Worm (Caenorhabditis elegans) whole organism, L1 larva: ENCODE measurements around the gene srlf-29.

Experiments
- C04F5.9 ChIP-seq: sonication (generic microtip); optimal IDR thresholded peaks from 2 replicates; lab custom pipeline; 2016; ENCODE audit warnings: missing genetic modification characterization, missing compliant biosample characterization
- F16B12.6 ChIP-seq: fragments of 150-350 bp; optimal IDR thresholded peaks from 2 replicates; lab custom pipeline; 2014; ENCODE audit warnings: missing biosample characterization, missing genetic modification characterization
- aha-1 ChIP-seq: fragments of 150-350 bp; optimal IDR thresholded peaks from 2 replicates; lab custom pipeline; 2014; ENCODE audit warnings: missing biosample characterization, missing genetic modification characterization
- alr-1 ChIP-seq: fragments of 200-800 bp; sonication (Bioruptor generic); optimal IDR thresholded peaks from 2 replicates; lab custom pipeline; 2018; ENCODE audit warnings: borderline replicate concordance, mild to moderate bottlenecking, missing genetic modification characterization, missing compliant biosample characterization
- ama-1 ChIP-seq: fragments of 150-350 bp; optimal IDR thresholded peaks from 2 replicates; lab custom pipeline; 2014
- ceh-63 ChIP-seq: fragments of 200-800 bp; sonication (Bioruptor generic); optimal IDR thresholded peaks from 2 replicates; lab custom pipeline; 2018; ENCODE audit warnings: mild to moderate bottlenecking, missing genetic modification characterization, missing compliant biosample characterization
- ces-1 ChIP-seq: fragments of 150-350 bp; optimal IDR thresholded peaks from 2 replicates; lab custom pipeline; 2014; ENCODE audit warnings: missing biosample characterization, missing genetic modification reagents, missing genetic modification characterization
- dsc-1 ChIP-seq: sonication (generic microtip); optimal IDR thresholded peaks from 2 replicates; lab custom pipeline; 2016; ENCODE audit warnings: mild to moderate bottlenecking, missing genetic modification characterization, missing compliant biosample characterization
- efl-3 ChIP-seq: fragments of 200-800 bp; sonication (Bioruptor generic); optimal IDR thresholded peaks from 2 replicates; lab custom pipeline; 2018; ENCODE audit warnings: mild to moderate bottlenecking, missing genetic modification characterization, missing compliant biosample characterization
- egl-13 ChIP-seq: sonication (generic microtip); optimal IDR thresholded peaks from 2 replicates; lab custom pipeline; 2016; ENCODE audit warnings: missing genotype, missing genetic modification reagents, missing genetic modification characterization, missing compliant biosample characterization
- egl-27 ChIP-seq, 2 experiments: fragments of 150-350 bp in 1 of 2; sonication (generic microtip); optimal IDR thresholded peaks; 3 replicates each; lab custom pipeline; 2017 to 2018; ENCODE audit warnings: missing biosample characterization in 2 of 2, missing genetic modification characterization in 2 of 2, missing genetic modification reagents in 2 of 2
- elt-2 ChIP-seq: sonication (generic microtip); optimal IDR thresholded peaks from 2 replicates; lab custom pipeline; 2016; ENCODE audit warnings: missing genetic modification characterization, mild to moderate bottlenecking, inconsistent platforms, missing compliant biosample characterization, missing genetic modification reagents
- elt-3 ChIP-seq, 6 experiments: fragments of 150-350 bp in 1 of 6; sonication (generic microtip); optimal IDR thresholded peaks; 2 replicates each; lab custom pipeline; 2017 to 2018; ENCODE audit warnings: missing biosample characterization in 6 of 6, missing genetic modification characterization in 6 of 6, inconsistent platforms in 1 of 6
- ets-5 ChIP-seq: fragments of 200-800 bp; sonication (Bioruptor generic); IDR thresholded peaks from 2 replicates; pipeline ENCODE4 v1.3.6; 2022; ENCODE audit warnings: missing genetic modification characterization, missing compliant biosample characterization
- fkh-10 ChIP-seq: sonication (generic microtip); optimal IDR thresholded peaks from 2 replicates; lab custom pipeline; 2017; ENCODE audit warnings: missing biosample characterization, missing genetic modification reagents, missing genetic modification characterization
- fkh-4 ChIP-seq: sonication (generic microtip); optimal IDR thresholded peaks from 2 replicates; lab custom pipeline; 2016; ENCODE audit warnings: missing compliant biosample characterization, missing genetic modification characterization, borderline replicate concordance
- hlh-4 ChIP-seq: sonication (generic microtip); optimal IDR thresholded peaks from 2 replicates; lab custom pipeline; 2016; ENCODE audit warnings: mild to moderate bottlenecking, missing genetic modification characterization, missing compliant biosample characterization
- hpl-2 ChIP-seq: fragments of 150-350 bp; optimal IDR thresholded peaks from 2 replicates; lab custom pipeline; 2014; ENCODE audit warnings: missing biosample characterization, missing genetic modification reagents, missing genetic modification characterization
- irx-1 ChIP-seq: sonication (generic microtip); optimal IDR thresholded peaks from 2 replicates; lab custom pipeline; 2016; ENCODE audit warnings: missing genetic modification characterization, missing compliant biosample characterization
- jun-1 ChIP-seq: fragments of 150-350 bp; optimal IDR thresholded peaks from 2 replicates; lab custom pipeline; 2014; ENCODE audit warnings: missing biosample characterization, missing genetic modification reagents, missing genetic modification characterization
- lin-15B ChIP-seq: fragments of 150-350 bp; sonication (generic microtip); optimal IDR thresholded peaks from 3 replicates; lab custom pipeline; 2014; ENCODE audit warnings: missing biosample characterization, missing genetic modification characterization
- lin-39 ChIP-seq: fragments of 150-350 bp; optimal IDR thresholded peaks from 2 replicates; lab custom pipeline; 2014; ENCODE audit warnings: missing biosample characterization, missing genetic modification reagents, missing genetic modification characterization
- lir-3 ChIP-seq: sonication (generic microtip); optimal IDR thresholded peaks from 2 replicates; lab custom pipeline; 2016; ENCODE audit warnings: mild to moderate bottlenecking, missing genetic modification characterization, moderate library complexity, missing compliant biosample characterization; ENCODE audit not compliant: poor library complexity
- mab-9 ChIP-seq: fragments of 200-800 bp; sonication (Bioruptor generic); IDR thresholded peaks from 2 replicates; pipeline ENCODE4 v1.3.6; 2022; ENCODE audit warnings: missing genetic modification reagents, missing genetic modification characterization, missing compliant biosample characterization
- mdl-1 ChIP-seq, 2 experiments: fragments of 150-350 bp; optimal IDR thresholded peaks; 2 replicates each; lab custom pipeline; 2014 to 2017; ENCODE audit warnings: missing biosample characterization in 2 of 2, missing genetic modification characterization in 2 of 2, inconsistent platforms in 1 of 2
- nhr-11 ChIP-seq: fragments of 150-350 bp; optimal IDR thresholded peaks from 2 replicates; lab custom pipeline; 2014; ENCODE audit warnings: missing biosample characterization, missing genetic modification characterization
- nhr-237 ChIP-seq: fragments of 150-350 bp; optimal IDR thresholded peaks from 2 replicates; lab custom pipeline; 2014; ENCODE audit warnings: missing biosample characterization, missing genetic modification characterization
- nhr-28 ChIP-seq: fragments of 150-350 bp; optimal IDR thresholded peaks from 2 replicates; lab custom pipeline; 2014; ENCODE audit warnings: missing biosample characterization, missing genetic modification characterization
- nhr-47 ChIP-seq: sonication (generic microtip); optimal IDR thresholded peaks from 2 replicates; lab custom pipeline; 2016; ENCODE audit warnings: mild to moderate bottlenecking, missing genetic modification characterization, moderate library complexity, missing compliant biosample characterization
- nhr-77 ChIP-seq: fragments of 150-350 bp; optimal IDR thresholded peaks from 2 replicates; lab custom pipeline; 2014; ENCODE audit warnings: missing biosample characterization, missing genetic modification characterization
- nhr-85 ChIP-seq: sonication (generic microtip); peaks from one replicate; lab custom pipeline; 2016; ENCODE audit warnings: missing genetic modification characterization, inconsistent platforms, missing compliant biosample characterization
- pax-3 ChIP-seq: fragments of 200-800 bp; sonication (Bioruptor generic); optimal IDR thresholded peaks from 2 replicates; lab custom pipeline; 2018; ENCODE audit warnings: mild to moderate bottlenecking, missing genetic modification characterization, moderate library complexity, missing compliant biosample characterization
- skn-1 ChIP-seq: fragments of 150-350 bp; optimal IDR thresholded peaks from 2 replicates; lab custom pipeline; 2014; ENCODE audit warnings: missing biosample characterization, missing genetic modification characterization
- snpc-4 ChIP-seq: fragments of 150-350 bp; optimal IDR thresholded peaks from 2 replicates; lab custom pipeline; 2014; ENCODE audit warnings: missing biosample characterization, missing genetic modification characterization
- sox-4 ChIP-seq: sonication (generic microtip); optimal IDR thresholded peaks from 2 replicates; lab custom pipeline; 2016; ENCODE audit warnings: missing genetic modification characterization, missing compliant biosample characterization
- tbx-2 ChIP-seq: sonication (generic microtip); optimal IDR thresholded peaks from 2 replicates; lab custom pipeline; 2016; ENCODE audit warnings: missing genetic modification characterization, missing compliant biosample characterization
- unc-30 ChIP-seq: sonication (generic microtip); optimal IDR thresholded peaks from 2 replicates; lab custom pipeline; 2017; ENCODE audit warnings: missing biosample characterization, missing genetic modification characterization
- unc-62 ChIP-seq: fragments of 150-350 bp; optimal IDR thresholded peaks from 2 replicates; lab custom pipeline; 2014; ENCODE audit warnings: missing biosample characterization, missing genetic modification reagents, missing genetic modification characterization
- vab-15 ChIP-seq: sonication (generic microtip); optimal IDR thresholded peaks from 2 replicates; lab custom pipeline; 2017; ENCODE audit warnings: missing genotype, mild to moderate bottlenecking, missing genetic modification characterization, missing compliant biosample characterization
- zip-4 ChIP-seq: fragments of 200-800 bp; sonication (Bioruptor generic); optimal IDR thresholded peaks from 2 replicates; lab custom pipeline; 2018; ENCODE audit warnings: mild to moderate bottlenecking, missing genetic modification characterization, moderate library complexity, missing compliant biosample characterization
- ztf-4 ChIP-seq: fragments of 150-350 bp; optimal IDR thresholded peaks from 2 replicates; lab custom pipeline; 2014; ENCODE audit warnings: missing biosample characterization, missing genetic modification characterization

The srlf-29 gene

DNA sequence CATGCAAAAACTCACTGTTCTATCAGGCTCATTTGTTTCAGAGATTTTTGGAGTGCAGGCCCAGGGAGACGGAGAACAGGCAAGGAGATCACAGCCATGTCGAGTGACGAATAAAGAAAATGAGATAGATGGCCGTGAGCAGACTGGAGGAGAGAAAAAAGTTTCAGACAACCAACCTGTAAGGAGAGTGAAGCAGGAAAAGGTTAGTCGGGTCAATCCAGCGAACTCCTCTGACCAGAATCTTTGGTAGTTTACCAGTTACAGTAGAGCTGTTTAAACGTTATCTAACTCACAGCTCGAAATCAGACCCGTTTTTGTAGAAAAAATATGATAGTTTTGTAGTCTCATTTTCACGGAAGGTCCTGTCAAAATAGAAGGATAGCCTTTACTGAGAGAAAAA is 17.4 kb upstream of the srlf-29 start, which contains the start of gene fbxb-21:
TSS of gene fbxb-21 (minus strand) at position 101 of the 400 bp plus-strand sequence.
- TF ChIP-seq nhr-11 (tag; lab: Kevin White, UChicago): no peak
- TF ChIP-seq C04F5.9 (tag; lab: Kevin White, UChicago): no peak
- no peak for TF ChIP-seq snpc-4 (tag; lab: Kevin White, UChicago)
- TF ChIP-seq ceh-63: no peak
- TF ChIP-seq jun-1 (tag; lab: Kevin White, UChicago): no peak
- TF ChIP-seq nhr-77: no peak
- no peak for TF ChIP-seq unc-30 (tag; lab: Kevin White, UChicago)
- TF ChIP-seq tbx-2 (tag; lab: Kevin White, UChicago): no peak
- no peak for TF ChIP-seq nhr-28 (tag; lab: Kevin White, UChicago)
- TF ChIP-seq fkh-10 (GFP tag; lab: Kevin White, UChicago): no peak
- no peak for TF ChIP-seq efl-3 (GFP tag; lab: Kevin White, UChicago)
- TF ChIP-seq ces-1: no peak
- no peak for TF ChIP-seq lin-39 (tag; lab: Kevin White, UChicago)
- TF ChIP-seq irx-1 (tag; lab: Kevin White, UChicago): no peak
- no peak for TF ChIP-seq elt-2 (tag; lab: Kevin White, UChicago)

DNA sequence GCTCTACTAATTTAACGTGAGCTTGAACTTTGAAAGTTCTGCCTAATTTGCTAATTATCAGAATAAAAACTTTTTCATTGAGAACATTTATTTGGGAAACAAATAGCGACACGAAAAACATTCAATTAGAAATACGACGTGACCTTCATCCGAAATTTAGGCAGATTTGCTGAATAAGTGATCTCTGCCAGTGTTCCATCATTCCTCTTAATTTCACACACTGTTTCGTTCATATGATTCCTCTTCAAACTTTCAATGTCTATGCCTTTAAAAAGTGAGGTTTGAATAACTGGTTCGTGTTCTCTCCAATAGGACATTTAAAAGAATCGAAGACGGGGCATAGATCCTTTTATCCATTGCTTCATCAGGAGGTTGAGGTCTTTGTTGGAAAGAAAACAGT is 15.6 kb upstream of the srlf-29 start, which contains the start of gene fbxb-20:
TSS of gene fbxb-20 (minus strand) at position 101 of the 400 bp plus-strand sequence.
- no peak for TF ChIP-seq alr-1
- no peak for TF ChIP-seq F16B12.6 (tag; lab: Kevin White, UChicago)
- TF ChIP-seq elt-3 (tag; optimal IDR thresholded peaks at IDR 0.05; lab: Kevin White, UChicago): no peak
- no peak for TF ChIP-seq unc-30 (tag; lab: Kevin White, UChicago)
- no peak for TF ChIP-seq ztf-4 (tag; lab: Kevin White, UChicago)
- no peak for TF ChIP-seq nhr-47

DNA sequence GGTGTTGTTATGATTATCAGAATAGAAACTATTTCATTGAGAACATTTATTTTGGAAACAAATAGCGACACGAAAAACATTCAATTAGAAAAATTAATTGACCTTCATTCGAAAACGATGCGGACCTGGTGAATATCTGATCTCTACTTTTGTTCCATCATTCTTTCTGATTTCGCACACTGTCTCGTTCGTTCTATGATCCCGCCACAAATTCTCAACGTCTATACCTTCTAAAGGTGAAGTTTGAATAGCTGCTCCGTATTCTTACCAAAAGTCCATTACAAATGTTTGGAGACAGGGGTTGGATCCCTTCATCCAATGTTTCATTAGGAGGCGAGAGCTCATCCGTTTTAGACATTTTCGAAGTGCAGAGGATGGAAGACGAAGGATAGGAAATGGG is 14.3 kb upstream of the srlf-29 start, which contains the start of gene fbxb-16:
TSS of gene fbxb-16 (minus strand) at position 101 of the 400 bp plus-strand sequence.
- no peak for TF ChIP-seq mdl-1 (tag; optimal IDR thresholded peaks at IDR 0.05; lab: Kevin White, UChicago)
- TF ChIP-seq egl-27 (tag; optimal IDR thresholded peaks at IDR 0.05; lab: Kevin White, UChicago): no peak
- TF ChIP-seq nhr-237: no peak
- no peak for TF ChIP-seq aha-1 (tag; lab: Kevin White, UChicago)
- no peak for TF ChIP-seq sox-4 (tag; lab: Kevin White, UChicago)
- TF ChIP-seq zip-4: no peak
- TF ChIP-seq ets-5 (GFP tag; lab: Robert Waterston, UW): no peak
- TF ChIP-seq ama-1 (lab: Kevin White, UChicago): no peak
- no peak for TF ChIP-seq hlh-4 (tag; lab: Kevin White, UChicago)
- no peak for TF ChIP-seq vab-15 (tag; lab: Kevin White, UChicago)
- no peak for TF ChIP-seq jun-1 (tag; lab: Kevin White, UChicago)
- no peak for TF ChIP-seq fkh-4
- TF ChIP-seq snpc-4 (tag; lab: Kevin White, UChicago): no peak
- no peak for TF ChIP-seq nhr-28 (tag; lab: Kevin White, UChicago)
- no peak for TF ChIP-seq alr-1
- TF ChIP-seq elt-3 (tag; optimal IDR thresholded peaks at IDR 0.05; lab: Kevin White, UChicago): no peak
- TF ChIP-seq lin-15B: no peak
- no peak for TF ChIP-seq unc-62 (GFP tag; lab: Kevin White, UChicago)

- TF ChIP-seq jun-1 (tag; lab: Kevin White, UChicago): no peak
- no peak for TF ChIP-seq ztf-4 (tag; lab: Kevin White, UChicago)
- no peak for TF ChIP-seq C04F5.9 (tag; lab: Kevin White, UChicago)
- no peak for TF ChIP-seq lir-3 (tag; lab: Kevin White, UChicago)
- no peak for TF ChIP-seq irx-1 (tag; lab: Kevin White, UChicago)
- no peak for TF ChIP-seq hpl-2 (GFP tag; lab: Kevin White, UChicago)
- TF ChIP-seq egl-13: no peak
- no peak for TF ChIP-seq mab-9
- TF ChIP-seq nhr-47: no peak
- TF ChIP-seq unc-62 (GFP tag; lab: Kevin White, UChicago): no peak
- no peak for TF ChIP-seq nhr-85 (tag; lab: Kevin White, UChicago)
- TF ChIP-seq pax-3 (tag; lab: Kevin White, UChicago): no peak
- TF ChIP-seq dsc-1 (tag; lab: Kevin White, UChicago): no peak
- TF ChIP-seq skn-1 (tag; lab: Kevin White, UChicago): no peak
These were observed 12.7 kb upstream of the srlf-29 start, which contains the start of gene fbxb-15 for ce11 chrII:1653397-1653796. Gene fbxb-15 (minus strand): TSS chrII:1653497.
